Worm (Caenorhabditis elegans): ENCODE data around the gene C05C12.4.

DNA sequence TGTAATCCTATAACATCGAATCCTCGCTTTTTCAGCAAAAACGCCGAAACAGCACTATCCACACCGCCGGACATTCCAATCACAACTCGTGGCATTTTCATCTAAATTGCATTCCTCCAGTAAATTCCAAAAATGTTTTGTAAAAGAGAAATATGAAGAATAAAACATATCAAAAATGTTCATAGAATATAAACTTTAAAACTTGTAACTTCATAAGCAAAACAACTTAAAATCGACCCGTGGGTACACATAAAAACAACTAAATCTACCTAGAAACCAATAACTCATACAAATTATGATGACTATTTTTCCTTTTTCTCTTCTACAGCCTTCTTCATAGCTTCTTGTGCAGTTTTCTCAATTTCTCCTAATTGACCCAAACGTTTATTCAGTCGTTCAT lies 48.9 kb upstream of the C05C12.4 start, which contains the start of gene mttu-1:
- TF ChIP-seq nhr-237 (tag; optimal IDR thresholded peaks at IDR 0.05) (no peak), tbx-2 (tag; optimal IDR thresholded peaks at IDR 0.05) (no peak), nhr-28 (tag; optimal IDR thresholded peaks at IDR 0.05) (no peak), pha-4 (tag; optimal IDR thresholded peaks at IDR 0.05) (no peak), nhr-25 (tag; optimal IDR thresholded peaks at IDR 0.05) (no peak), sea-2 (GFP tag; optimal IDR thresholded peaks at IDR 0.05) (no peak), elt-1 (tag; optimal IDR thresholded peaks at IDR 0.05) (no peak), nhr-23 (tag; optimal IDR thresholded peaks at IDR 0.05) (no peak), ZK546.5 (tag; optimal IDR thresholded peaks at IDR 0.05) (no peak), ama-1 (optimal IDR thresholded peaks at IDR 0.05) (no peak), mdl-1 (tag; optimal IDR thresholded peaks at IDR 0.05) (no peak)

Data from whole organism, L3 larva.